Fruit fly (Drosophila melanogaster) Kc167 (cell line): ENCODE data around the gene kraken.

Source experiments
- Myc ChIP-seq: fragments of >200 bp; optimal IDR thresholded peaks from 2 replicates; lab custom pipeline; 2017; ENCODE audit warnings: missing external identifiers
- Sin3A ChIP-seq: fragments of >200 bp; optimal IDR thresholded peaks from 2 replicates; lab custom pipeline; 2018; ENCODE audit warnings: missing external identifiers
- h ChIP-seq: fragments of >200 bp; optimal IDR thresholded peaks from 3 replicates; lab custom pipeline; 2018; ENCODE audit warnings: missing external identifiers
- insv ChIP-seq: fragments of >200 bp; optimal IDR thresholded peaks from 3 replicates; lab custom pipeline; 2018; ENCODE audit warnings: missing external identifiers
- psq ChIP-seq: fragments of >200 bp; optimal IDR thresholded peaks from 2 replicates; lab custom pipeline; 2017; ENCODE audit warnings: missing external identifiers
- ttk ChIP-seq: sonication (Bioruptor generic); optimal IDR thresholded peaks from 2 replicates; lab custom pipeline; 2017; ENCODE audit warnings: missing external identifiers

- TF ChIP-seq ttk (lab: Kevin White, UChicago) (no peak), h (lab: Kevin White, UChicago) (no peak), insv (lab: Kevin White, UChicago) (no peak), Myc (no peak), psq (lab: Kevin White, UChicago) (no peak), Sin3A (lab: Kevin White, UChicago) (no peak)
Observed at dm6 chr2L:892461-892860, 39.9 kb downstream of the kraken start.
